Fruit fly (Drosophila melanogaster): ENCODE data around the gene IP3K2.

IP3K2 gene

dm6 chrX:13273417-13273816 lies 30.0 kb upstream of the IP3K2 start (continued):
- TF ChIP-seq CG18476 (GFP tag; optimal IDR thresholded peaks at IDR 0.05): no peak
- TF ChIP-seq slbo (GFP tag; IDR thresholded peaks at IDR 0.05): peak; percentile 42; the same call in 1 of the 2 replicates
- peak; percentile 55; the same call in 1 of the 2 replicates for TF ChIP-seq HLH3B (GFP tag; IDR thresholded peaks at IDR 0.05)
- no peak for TF ChIP-seq lbe (GFP tag; optimal IDR thresholded peaks at IDR 0.05)
- peak; percentile 80 for TF ChIP-seq sens (GFP tag)
- TF ChIP-seq ind (GFP tag; optimal IDR thresholded peaks at IDR 0.05): no peak
- 0 out of 2 replicates have a peak, but pooled peaks have one; percentile 12 for TF ChIP-seq CG17612 (GFP tag; IDR thresholded peaks at IDR 0.05)
- 0 out of 2 replicates have a peak, but pooled peaks have one; percentile 11 for TF ChIP-seq sob (GFP tag; IDR thresholded peaks at IDR 0.05)
- TF ChIP-seq Ptx1 (GFP tag; IDR thresholded peaks at IDR 0.05): peak; percentile 22; the same call in 1 of the 2 replicates
- peak; percentile 37; the same call in 1 of the 2 replicates for TF ChIP-seq Drgx (GFP tag; IDR thresholded peaks at IDR 0.05)
- TF ChIP-seq CG10274 (GFP tag; optimal IDR thresholded peaks at IDR 0.05): no peak
- TF ChIP-seq CG5180 (GFP tag; optimal IDR thresholded peaks at IDR 0.05): no peak
- no peak for TF ChIP-seq pan (optimal IDR thresholded peaks at IDR 0.05)
- peak in 1 of 2 experiments; percentile 15 for TF ChIP-seq pan (GFP tag; optimal IDR thresholded peaks at IDR 0.05 in 1 of 2, IDR thresholded peaks at IDR 0.05 in 1 of 2)
- peak; percentile 44 for TF ChIP-seq CG9932 (GFP tag; IDR thresholded peaks at IDR 0.05)
- TF ChIP-seq CG2120 (GFP tag; optimal IDR thresholded peaks at IDR 0.05): peak; percentile 7
- no peak for TF ChIP-seq nau (GFP tag; optimal IDR thresholded peaks at IDR 0.05)
- TF ChIP-seq MBD-R2 (GFP tag; IDR thresholded peaks at IDR 0.05): no peak
- TF ChIP-seq CG11695 (GFP tag; IDR thresholded peaks at IDR 0.05): 0 out of 3 replicates have a peak, but pooled peaks have one; percentile 37
- TF ChIP-seq phol (tag; optimal IDR thresholded peaks at IDR 0.05): no peak
- no peak for TF ChIP-seq Awh (GFP tag; IDR thresholded peaks at IDR 0.05)
- TF ChIP-seq stwl (tag; optimal IDR thresholded peaks at IDR 0.05): no peak
- TF ChIP-seq Atf3 (GFP tag; optimal IDR thresholded peaks at IDR 0.05): no peak
- TF ChIP-seq tna (GFP tag; IDR thresholded peaks at IDR 0.05; ENCODE audit: partially characterized antibody): no peak
- TF ChIP-seq ci (GFP tag; IDR thresholded peaks at IDR 0.05): peak; percentile 54; the same call in 2 of the 3 replicates
- peak; percentile 13 for TF ChIP-seq Xbp1 (GFP tag; optimal IDR thresholded peaks at IDR 0.05)
- no peak for TF ChIP-seq E2f2 (GFP tag; IDR thresholded peaks at IDR 0.05)
- TF ChIP-seq mam (GFP tag; optimal IDR thresholded peaks at IDR 0.05): peak; percentile 1
- TF ChIP-seq CG18619 (GFP tag; optimal IDR thresholded peaks at IDR 0.05): no peak

- TF ChIP-seq tap (tag; optimal IDR thresholded peaks at IDR 0.05): peak; percentile 54
- TF ChIP-seq croc (GFP tag; conservative IDR thresholded peaks at IDR 0.05): peak; percentile 33; the same call in 1 of the 3 replicates
- TF ChIP-seq CG2875 (GFP tag; optimal IDR thresholded peaks at IDR 0.05): no peak
- no peak for TF ChIP-seq Rx (GFP tag; IDR thresholded peaks at IDR 0.05)
- no peak for TF ChIP-seq Hmx (GFP tag; optimal IDR thresholded peaks at IDR 0.05)
- no peak for TF ChIP-seq Lim3 (GFP tag; IDR thresholded peaks at IDR 0.05)
- TF ChIP-seq Blimp-1 (GFP tag; optimal IDR thresholded peaks at IDR 0.05): peak; percentile 71
- peak; percentile 45 for TF ChIP-seq lab (GFP tag; optimal IDR thresholded peaks at IDR 0.05)
- peak; percentile 57 for TF ChIP-seq CG7372 (GFP tag; IDR thresholded peaks at IDR 0.05)
- no peak for TF ChIP-seq mld (GFP tag; IDR thresholded peaks at IDR 0.05; ENCODE audit: partially characterized antibody)
- no peak for TF ChIP-seq HLH4C (GFP tag; IDR thresholded peaks at IDR 0.05; ENCODE audit: partially characterized antibody)
- TF ChIP-seq cg (GFP tag; optimal IDR thresholded peaks at IDR 0.05): no peak
- TF ChIP-seq grn (GFP tag; optimal IDR thresholded peaks at IDR 0.05): no peak
- TF ChIP-seq CG4360 (GFP tag; IDR thresholded peaks at IDR 0.05): no peak
- TF ChIP-seq CG10462 (GFP tag; optimal IDR thresholded peaks at IDR 0.05): no peak
- peak; percentile 32 for TF ChIP-seq CG16815 (GFP tag; optimal IDR thresholded peaks at IDR 0.05)
- TF ChIP-seq gcm (GFP tag; optimal IDR thresholded peaks at IDR 0.05): peak; percentile 42
- TF ChIP-seq run (tag; optimal IDR thresholded peaks at IDR 0.05): peak; percentile 45
- TF ChIP-seq CG18011 (GFP tag; optimal IDR thresholded peaks at IDR 0.05): no peak
- peak; percentile 2 for TF ChIP-seq zf30C (GFP tag; optimal IDR thresholded peaks at IDR 0.05)
- no peak for TF ChIP-seq z (GFP tag; IDR thresholded peaks at IDR 0.05)
- TF ChIP-seq danr (GFP tag; IDR thresholded peaks at IDR 0.05): no peak
These were observed 28.9 kb upstream of the IP3K2 start for dm6 chrX:13274429-13275095.

Measured in whole organism, embryonic.